Worm (Caenorhabditis elegans): Measurements from ENCODE around the gene pals-33.

Gene pals-33

ce11 chrV:3716279-3716887 is 43.2 kb downstream of the pals-33 start (continued):
- peak in 1 of 2 experiments; percentile 61 for TF ChIP-seq lsy-2 (tag; optimal IDR thresholded peaks at IDR 0.05)
- no peak for TF ChIP-seq efl-3 (GFP tag; optimal IDR thresholded peaks at IDR 0.05)
- no peak for TF ChIP-seq lin-39 (tag; optimal IDR thresholded peaks at IDR 0.05)
- TF ChIP-seq unc-62 (GFP tag; optimal IDR thresholded peaks at IDR 0.05), result no peak
- TF ChIP-seq pax-3 (tag; optimal IDR thresholded peaks at IDR 0.05), result no peak
- TF ChIP-seq nhr-19 (GFP tag; conservative IDR thresholded peaks at IDR 0.05), result no peak
- no peak for TF ChIP-seq nhr-237 (tag; optimal IDR thresholded peaks at IDR 0.05)
- peak; percentile 35 for TF ChIP-seq snu-23 (GFP tag; optimal IDR thresholded peaks at IDR 0.05)
- no peak for TF ChIP-seq sptf-1 (tag; optimal IDR thresholded peaks at IDR 0.05)
- TF ChIP-seq nhr-84 (tag; optimal IDR thresholded peaks at IDR 0.05), result no peak
- peak; percentile 18 for TF ChIP-seq fkh-8 (tag; optimal IDR thresholded peaks at IDR 0.05)
- peak; percentile 19 for TF ChIP-seq mef-2 (tag; optimal IDR thresholded peaks at IDR 0.05)

- TF ChIP-seq jun-1 (tag; optimal IDR thresholded peaks at IDR 0.05) (no peak), sptf-1 (tag; optimal IDR thresholded peaks at IDR 0.05) (no peak), swsn-7 (tag; optimal IDR thresholded peaks at IDR 0.05) (peak; percentile 53), hlh-17 (GFP tag; optimal IDR thresholded peaks at IDR 0.05; ENCODE audit: borderline replicate concordance) (no peak), elt-3 (tag; optimal IDR thresholded peaks at IDR 0.05) (no peak), Y116A8C.19 (tag; optimal IDR thresholded peaks at IDR 0.05; ENCODE audit: borderline replicate concordance) (no peak), fkh-4 (tag; optimal IDR thresholded peaks at IDR 0.05; ENCODE audit: borderline replicate concordance) (no peak), unc-62 (GFP tag; optimal IDR thresholded peaks at IDR 0.05) (no peak), irx-1 (tag; optimal IDR thresholded peaks at IDR 0.05) (no peak), ets-5 (GFP tag; IDR thresholded peaks at IDR 0.05) (no peak), nhr-20 (tag; optimal IDR thresholded peaks at IDR 0.05) (no peak), ceh-90 (tag; optimal IDR thresholded peaks at IDR 0.05) (no peak), grh-1 (GFP tag; IDR thresholded peaks at IDR 0.05) (no peak), nhr-12 (tag; optimal IDR thresholded peaks at IDR 0.05) (no peak), fkh-10 (GFP tag; optimal IDR thresholded peaks at IDR 0.05) (peak; percentile 88), hpl-2 (GFP tag; optimal IDR thresholded peaks at IDR 0.05) (no peak), pax-3 (tag; optimal IDR thresholded peaks at IDR 0.05) (no peak), ztf-11 (tag; optimal IDR thresholded peaks at IDR 0.05) (peak in 1 of 2 experiments; percentile 36), nhr-47 (tag; optimal IDR thresholded peaks at IDR 0.05) (peak; percentile 64), lin-35 (GFP tag; optimal IDR thresholded peaks at IDR 0.05) (peak in 1 of 2 experiments; percentile 39), mep-1 (tag; optimal IDR thresholded peaks at IDR 0.05) (peak; percentile 39), nhr-237 (tag; optimal IDR thresholded peaks at IDR 0.05) (no peak), ceh-8 (GFP tag; optimal IDR thresholded peaks at IDR 0.05) (peak; percentile 38), lsy-2 (tag; optimal IDR thresholded peaks at IDR 0.05) (peak; percentile 19 to 58), tlp-1 (tag; optimal IDR thresholded peaks at IDR 0.05) (no peak), elt-2 (tag; optimal IDR thresholded peaks at IDR 0.05) (no peak), C04F5.9 (tag; optimal IDR thresholded peaks at IDR 0.05) (no peak), ces-1 (GFP tag; optimal IDR thresholded peaks at IDR 0.05) (no peak), ceh-63 (GFP tag; optimal IDR thresholded peaks at IDR 0.05) (no peak), nhr-77 (tag; optimal IDR thresholded peaks at IDR 0.05) (no peak), snu-23 (GFP tag; optimal IDR thresholded peaks at IDR 0.05) (peak; percentile 57), nhr-85 (tag) (no peak), efl-1 (optimal IDR thresholded peaks at IDR 0.05) (peak; percentile 26 to 37), efl-1 (GFP tag; optimal IDR thresholded peaks at IDR 0.05 in 1 of 2) (no peak), blmp-1 (tag; optimal IDR thresholded peaks at IDR 0.05) (no peak), lin-15B (tag; optimal IDR thresholded peaks at IDR 0.05) (no peak), unc-30 (tag; optimal IDR thresholded peaks at IDR 0.05) (no peak), vab-15 (tag; optimal IDR thresholded peaks at IDR 0.05) (no peak), lin-39 (tag; optimal IDR thresholded peaks at IDR 0.05) (no peak), pag-3 (tag; optimal IDR thresholded peaks at IDR 0.05; ENCODE audit: borderline replicate concordance, insufficient read depth) (no peak), zip-4 (GFP tag; optimal IDR thresholded peaks at IDR 0.05) (no peak), nhr-11 (tag; optimal IDR thresholded peaks at IDR 0.05) (no peak), sox-4 (tag; optimal IDR thresholded peaks at IDR 0.05) (peak; percentile 10), sup-37 (GFP tag; optimal IDR thresholded peaks at IDR 0.05) (no peak), nhr-76 (tag; optimal IDR thresholded peaks at IDR 0.05) (no peak)
Measured at ce11 chrV:3717751-3718150, 44.6 kb downstream of the pals-33 start.

Data from whole organism, L1 larva.